Worm (Caenorhabditis elegans) whole organism, young adult: ENCODE data around the gene ngn-1.

ENCODE experiments used
- B0261.1 ChIP-seq: sonication (generic microtip); optimal IDR thresholded peaks from 2 replicates; lab custom pipeline; 2016; ENCODE audit warnings: mild to moderate bottlenecking, missing genetic modification characterization, moderate library complexity, missing compliant biosample characterization
- B0336.3 ChIP-seq: fragments of 200-800 bp; sonication (Bioruptor generic); IDR thresholded peaks from 2 replicates; pipeline ENCODE4 v1.3.6; 2022; ENCODE audit warnings: missing genetic modification characterization, missing compliant biosample characterization
- F10E7.11 ChIP-seq: sonication (generic microtip); optimal IDR thresholded peaks from 2 replicates; lab custom pipeline; 2017; ENCODE audit warnings: mild to moderate bottlenecking, missing genetic modification characterization, moderate library complexity, missing compliant biosample characterization
- F23B12.7 ChIP-seq: sonication (generic microtip); optimal IDR thresholded peaks from 2 replicates; lab custom pipeline; 2017; ENCODE audit warnings: missing genetic modification characterization, mild to moderate bottlenecking, missing compliant biosample characterization, antibody characterized with exemption, moderate library complexity; ENCODE audit not compliant: insufficient read depth
- F33H1.4 ChIP-seq: fragments of 200-800 bp; sonication (Bioruptor generic); IDR thresholded peaks from 2 replicates; pipeline ENCODE4 v1.3.6; 2022; ENCODE audit warnings: missing genetic modification reagents, missing genetic modification characterization, missing compliant biosample characterization
- F39B2.1 ChIP-seq: fragments of 200-800 bp; sonication (Bioruptor generic); IDR thresholded peaks from 2 replicates; pipeline ENCODE4 v1.3.6; 2022; ENCODE audit warnings: missing genetic modification reagents, missing genetic modification characterization, missing compliant biosample characterization
- K11D2.4 ChIP-seq: fragments of 200-800 bp; sonication (Bioruptor generic); IDR thresholded peaks from 2 replicates; pipeline ENCODE4 v1.3.6; 2022; ENCODE audit warnings: missing genetic modification reagents, missing genetic modification characterization, missing compliant biosample characterization
- K12H6.12 ChIP-seq: fragments of 200-800 bp; sonication (Bioruptor generic); optimal IDR thresholded peaks from 2 replicates; lab custom pipeline; 2018; ENCODE audit warnings: mild to moderate bottlenecking, missing genetic modification characterization, missing compliant biosample characterization
- T07F8.4 ChIP-seq: sonication (generic microtip); optimal IDR thresholded peaks from 2 replicates; lab custom pipeline; 2016; ENCODE audit warnings: mild to moderate bottlenecking, missing genetic modification characterization, moderate library complexity, missing compliant biosample characterization
- T26A5.8 ChIP-seq: sonication (generic microtip); optimal IDR thresholded peaks from 2 replicates; lab custom pipeline; 2016; ENCODE audit warnings: missing genetic modification characterization, missing compliant biosample characterization
- ZK185.1 ChIP-seq: sonication (generic microtip); optimal IDR thresholded peaks from 2 replicates; lab custom pipeline; 2016; ENCODE audit warnings: mild to moderate bottlenecking, missing genetic modification characterization, missing compliant biosample characterization; ENCODE audit not compliant: poor library complexity, severe bottlenecking
- akir-1 ChIP-seq: fragments of 200-800 bp; sonication (Bioruptor generic); optimal IDR thresholded peaks from 2 replicates; lab custom pipeline; 2018; ENCODE audit warnings: mild to moderate bottlenecking, missing genetic modification characterization, moderate library complexity, missing compliant biosample characterization
- aptf-2 ChIP-seq: fragments of 200-800 bp; sonication (Bioruptor generic); conservative IDR thresholded peaks from 2 replicates; pipeline ENCODE4 v1.3.6; 2022; ENCODE audit warnings: missing genetic modification reagents, missing genetic modification characterization, missing compliant biosample characterization
- atf-7 ChIP-seq: sonication (generic microtip); optimal IDR thresholded peaks from 2 replicates; lab custom pipeline; 2017; ENCODE audit warnings: mild to moderate bottlenecking, missing genetic modification characterization, missing compliant biosample characterization
- attf-3 ChIP-seq: fragments of 200-800 bp; sonication (Bioruptor generic); conservative IDR thresholded peaks from 2 replicates; pipeline ENCODE4 v1.3.6; 2022; ENCODE audit warnings: missing genetic modification reagents, missing genetic modification characterization, missing compliant biosample characterization
- ceh-100 ChIP-seq: fragments of 200-800 bp; sonication (Bioruptor generic); IDR thresholded peaks from 2 replicates; pipeline ENCODE4 v1.3.6; 2022; ENCODE audit warnings: missing genetic modification reagents, missing genetic modification characterization, missing compliant biosample characterization
- ceh-58 ChIP-seq: fragments of 200-800 bp; sonication (Bioruptor generic); IDR thresholded peaks from 2 replicates; pipeline ENCODE4 v1.3.6; 2022; ENCODE audit warnings: missing genetic modification characterization, missing compliant biosample characterization
- chd-7 ChIP-seq: sonication (generic microtip); optimal IDR thresholded peaks from 2 replicates; lab custom pipeline; 2016; ENCODE audit warnings: mild to moderate bottlenecking, missing genetic modification characterization, moderate library complexity, missing compliant biosample characterization
- dpl-1 ChIP-seq: fragments of 150-350 bp; optimal IDR thresholded peaks from 2 replicates; lab custom pipeline; 2014; ENCODE audit warnings: missing biosample characterization, missing genetic modification reagents, missing genetic modification characterization
- egrh-3 ChIP-seq: fragments of 200-800 bp; sonication (Bioruptor generic); IDR thresholded peaks from 2 replicates; pipeline ENCODE4 v1.3.6; 2022; ENCODE audit warnings: missing genetic modification reagents, missing genetic modification characterization, missing compliant biosample characterization
- gei-17 ChIP-seq: fragments of 200-800 bp; sonication (Bioruptor generic); optimal IDR thresholded peaks from 2 replicates; lab custom pipeline; 2018; ENCODE audit warnings: mild to moderate bottlenecking, missing genetic modification characterization, missing compliant biosample characterization
- hlh-26 ChIP-seq: fragments of 200-800 bp; sonication (Bioruptor generic); conservative IDR thresholded peaks from 2 replicates; pipeline ENCODE4 v1.3.6; 2022; ENCODE audit warnings: missing genetic modification reagents, missing genetic modification characterization, missing compliant biosample characterization
- hmg-1.2 ChIP-seq: fragments of 200-800 bp; sonication (Bioruptor generic); IDR thresholded peaks from 2 replicates; pipeline ENCODE4 v1.3.6; 2022; ENCODE audit warnings: missing genetic modification reagents, missing genetic modification characterization, missing compliant biosample characterization
- hrde-1 ChIP-seq: sonication (generic microtip); optimal IDR thresholded peaks from 2 replicates; lab custom pipeline; 2016; ENCODE audit warnings: missing genetic modification characterization, mild to moderate bottlenecking, missing compliant biosample characterization, moderate library complexity, missing genotype, missing genetic modification reagents, borderline replicate concordance
- lag-1 ChIP-seq: fragments of 200-800 bp; sonication (Bioruptor generic); IDR thresholded peaks from 2 replicates; pipeline ENCODE4 v1.3.6; 2022; ENCODE audit warnings: missing genetic modification reagents, missing genetic modification characterization, missing compliant biosample characterization
- lin-26 ChIP-seq: fragments of 200-800 bp; sonication (Bioruptor generic); IDR thresholded peaks from 2 replicates; pipeline ENCODE4 v1.3.6; 2022; ENCODE audit warnings: missing genetic modification reagents, missing genetic modification characterization, missing compliant biosample characterization
- lin-35 ChIP-seq, 3 experiments: fragments of 150-350 bp in 2 of 3; sonication (generic microtip) in 1 of 3; optimal IDR thresholded peaks; 2 replicates each; lab custom pipeline; 2014 to 2018; ENCODE audit warnings: missing biosample characterization in 3 of 3, missing genetic modification characterization in 3 of 3, missing genetic modification reagents in 3 of 3
- madf-8 ChIP-seq: fragments of 200-800 bp; sonication (Bioruptor generic); conservative IDR thresholded peaks from 2 replicates; pipeline ENCODE4 v1.3.6; 2022; ENCODE audit warnings: missing genetic modification reagents, missing genetic modification characterization, missing compliant biosample characterization
- mcd-1 ChIP-seq: fragments of 200-800 bp; sonication (Bioruptor generic); IDR thresholded peaks from 2 replicates; pipeline ENCODE4 v1.3.6; 2022; ENCODE audit warnings: missing genetic modification reagents, missing genetic modification characterization, missing compliant biosample characterization
- mel-28 ChIP-seq: sonication (generic microtip); optimal IDR thresholded peaks from 2 replicates; lab custom pipeline; 2016; ENCODE audit warnings: borderline replicate concordance, mild to moderate bottlenecking, missing genetic modification characterization, missing compliant biosample characterization
- nfya-2 ChIP-seq: fragments of 200-800 bp; sonication (Bioruptor generic); IDR thresholded peaks from 2 replicates; pipeline ENCODE4 v1.3.6; 2022; ENCODE audit warnings: missing genetic modification reagents, missing genetic modification characterization, missing compliant biosample characterization
- nfyb-1 ChIP-seq: fragments of 200-800 bp; sonication (Bioruptor generic); IDR thresholded peaks from 2 replicates; pipeline ENCODE4 v1.3.6; 2022; ENCODE audit warnings: missing genetic modification reagents, missing genetic modification characterization, missing compliant biosample characterization
- nhr-179 ChIP-seq: sonication (generic microtip); optimal IDR thresholded peaks from 2 replicates; lab custom pipeline; 2016; ENCODE audit warnings: mild to moderate bottlenecking, missing genetic modification characterization, missing compliant biosample characterization
- nhr-80 ChIP-seq: sonication (generic microtip); optimal IDR thresholded peaks from 2 replicates; lab custom pipeline; 2016; ENCODE audit warnings: missing genetic modification characterization, missing compliant biosample characterization
- pbrm-1 ChIP-seq: fragments of 200-800 bp; sonication (Bioruptor generic); IDR thresholded peaks from 2 replicates; pipeline ENCODE4 v1.3.6; 2022; ENCODE audit warnings: missing genetic modification reagents, missing genetic modification characterization, missing compliant biosample characterization
- rec-8 ChIP-seq, 2 experiments: sonication (generic microtip); optimal IDR thresholded peaks; 2 replicates each; lab custom pipeline; 2016; ENCODE audit warnings: mild to moderate bottlenecking in 2 of 2, missing genetic modification characterization in 2 of 2, missing genetic modification reagents in 2 of 2, missing genotype in 2 of 2, missing biosample characterization in 1 of 2, missing compliant biosample characterization in 1 of 2, moderate library complexity in 1 of 2
- rpc-1 ChIP-seq, 2 experiments: fragments of 150-350 bp in 1 of 2; sonication (generic microtip) in 1 of 2; optimal IDR thresholded peaks; 2 replicates each; lab custom pipeline; 2014 to 2018; ENCODE audit warnings: missing biosample characterization in 1 of 2, missing genetic modification characterization in 1 of 2, missing genetic modification reagents in 1 of 2, missing genotype in 1 of 2
- snpc-1.1 ChIP-seq: sonication (generic microtip); optimal IDR thresholded peaks from 2 replicates; lab custom pipeline; 2017; ENCODE audit warnings: missing genetic modification characterization, mild to moderate bottlenecking, missing compliant biosample characterization, antibody characterized with exemption, moderate library complexity, missing genotype, missing genetic modification reagents; ENCODE audit not compliant: insufficient read depth
- snpc-1.3 ChIP-seq: sonication (generic microtip); optimal IDR thresholded peaks from 2 replicates; lab custom pipeline; 2017; ENCODE audit warnings: missing genetic modification characterization, mild to moderate bottlenecking, missing compliant biosample characterization, antibody characterized with exemption, moderate library complexity, missing genotype, missing genetic modification reagents; ENCODE audit not compliant: insufficient read depth
- unc-130 ChIP-seq: sonication (generic microtip); optimal IDR thresholded peaks from 2 replicates; lab custom pipeline; 2016; ENCODE audit warnings: missing genetic modification reagents, missing genetic modification characterization, missing compliant biosample characterization
- ztf-28 ChIP-seq: fragments of 200-800 bp; sonication (Bioruptor generic); IDR thresholded peaks from 2 replicates; pipeline ENCODE4 v1.3.6; 2022; ENCODE audit warnings: missing genetic modification reagents, missing genetic modification characterization, missing compliant biosample characterization
- ztf-3 ChIP-seq: fragments of 200-800 bp; sonication (Bioruptor generic); optimal IDR thresholded peaks from 2 replicates; lab custom pipeline; 2018; ENCODE audit warnings: mild to moderate bottlenecking, missing genetic modification characterization, missing compliant biosample characterization

The ngn-1 gene

ce11 chrIV:2634992-2635391, 6.9 kb upstream of the ngn-1 start:
- TF ChIP-seq lin-35 (GFP tag; optimal IDR thresholded peaks at IDR 0.05; lab: Kevin White, UChicago) (no peak), pbrm-1 (GFP tag; lab: Robert Waterston, UW) (no peak), gei-17 (GFP tag; lab: Kevin White, UChicago) (no peak), K12H6.12 (no peak), unc-130 (GFP tag; lab: Kevin White, UChicago) (no peak), mcd-1 (GFP tag; lab: Robert Waterston, UW) (no peak), snpc-1.3 (tag; lab: Kevin White, UChicago) (no peak), aptf-2 (GFP tag; lab: Robert Waterston, UW) (no peak), akir-1 (GFP tag; lab: Kevin White, UChicago) (no peak), F39B2.1 (no peak), ceh-100 (no peak), lag-1 (GFP tag; lab: Robert Waterston, UW) (no peak), chd-7 (no peak), ceh-58 (GFP tag; lab: Robert Waterston, UW) (no peak), K11D2.4 (GFP tag; lab: Robert Waterston, UW) (no peak), hrde-1 (no peak), mel-28 (no peak)

- no peak for TF ChIP-seq F33H1.4 (GFP tag; lab: Robert Waterston, UW)
- no peak for TF ChIP-seq rec-8 (tag; optimal IDR thresholded peaks at IDR 0.05; lab: Kevin White, UChicago)
- no peak for TF ChIP-seq ztf-3 (GFP tag; lab: Kevin White, UChicago)
- TF ChIP-seq F23B12.7 (tag; lab: Kevin White, UChicago), result no peak
- no peak for TF ChIP-seq nhr-179 (tag; lab: Kevin White, UChicago)
- TF ChIP-seq madf-8 (GFP tag; lab: Robert Waterston, UW), result no peak
- TF ChIP-seq egrh-3 (GFP tag; lab: Robert Waterston, UW), result no peak
- no peak for TF ChIP-seq F10E7.11 (tag; lab: Kevin White, UChicago)
- TF ChIP-seq nfya-2 (GFP tag; lab: Robert Waterston, UW), result no peak
- no peak for TF ChIP-seq B0261.1 (tag; lab: Kevin White, UChicago)
- no peak for TF ChIP-seq lin-26
- TF ChIP-seq, all 124 proteins: peak for 0
Observed at ce11 chrIV:2630145-2630544, 2.1 kb upstream of the ngn-1 start.

- TF ChIP-seq rpc-1 (optimal IDR thresholded peaks at IDR 0.05; lab: Kevin White, UChicago) (no peak), rpc-1 (tag; optimal IDR thresholded peaks at IDR 0.05; lab: Kevin White, UChicago) (no peak), nhr-80 (tag; lab: Kevin White, UChicago) (peak; percentile 81), hmg-1.2 (GFP tag; lab: Robert Waterston, UW) (peak; percentile 61), T07F8.4 (tag; lab: Kevin White, UChicago) (no peak)
- TF ChIP-seq, all 124 proteins: peak for 2
Observed at ce11 chrIV:2618611-2619010, 9.5 kb downstream of the ngn-1 start, which contains the start of gene smf-3. Gene smf-3 (plus strand): TSS chrIV:2618869.

ce11 chrIV:2616853-2617252, 11.2 kb downstream of the ngn-1 start:
- TF ChIP-seq hlh-26 (GFP tag; lab: Robert Waterston, UW) (no peak), hmg-1.2 (GFP tag; lab: Robert Waterston, UW) (no peak), T07F8.4 (tag; lab: Kevin White, UChicago) (no peak), ztf-28 (GFP tag; lab: Robert Waterston, UW) (no peak), atf-7 (tag; lab: Kevin White, UChicago) (no peak), nfyb-1 (GFP tag; lab: Robert Waterston, UW) (no peak), attf-3 (GFP tag; lab: Robert Waterston, UW) (no peak), snpc-1.3 (tag; lab: Kevin White, UChicago) (no peak), B0336.3 (GFP tag; lab: Robert Waterston, UW) (no peak), snpc-1.1 (tag; lab: Kevin White, UChicago) (no peak), madf-8 (GFP tag; lab: Robert Waterston, UW) (no peak), unc-130 (GFP tag; lab: Kevin White, UChicago) (no peak), chd-7 (no peak), T26A5.8 (tag; lab: Kevin White, UChicago) (no peak), ZK185.1 (tag; lab: Kevin White, UChicago) (no peak), dpl-1 (no peak)
